Worm (Caenorhabditis elegans) whole organism, L3 larva: ENCODE measurements around the gene F09E5.7.

Experiments used
- R02D3.7 ChIP-seq: fragments of 150-350 bp; optimal IDR thresholded peaks from 2 replicates; lab custom pipeline; 2014; ENCODE audit warnings: missing biosample characterization, missing genetic modification characterization
- aly-2 ChIP-seq: fragments of 150-350 bp; optimal IDR thresholded peaks from 2 replicates; lab custom pipeline; 2014; ENCODE audit warnings: missing biosample characterization, missing genetic modification characterization
- ama-1 ChIP-seq: fragments of 150-350 bp; optimal IDR thresholded peaks from 2 replicates; lab custom pipeline; 2018
- ceh-16 ChIP-seq: sonication (generic microtip); optimal IDR thresholded peaks from 2 replicates; lab custom pipeline; 2017; ENCODE audit warnings: missing biosample characterization, missing genetic modification characterization
- ceh-28 ChIP-seq: fragments of 150-350 bp; optimal IDR thresholded peaks from 2 replicates; lab custom pipeline; 2014; ENCODE audit warnings: missing biosample characterization, missing genetic modification reagents, missing genetic modification characterization
- ceh-82 ChIP-seq: fragments of 150-350 bp; optimal IDR thresholded peaks from 2 replicates; lab custom pipeline; 2014; ENCODE audit warnings: missing biosample characterization, missing genetic modification characterization
- egl-27 ChIP-seq: sonication (generic microtip); optimal IDR thresholded peaks from 4 replicates; lab custom pipeline; 2017; ENCODE audit warnings: missing biosample characterization, missing genetic modification reagents, missing genetic modification characterization
- egl-5 ChIP-seq: fragments of 150-350 bp; optimal IDR thresholded peaks from 2 replicates; lab custom pipeline; 2017; ENCODE audit warnings: missing biosample characterization, missing genetic modification reagents, missing genetic modification characterization, inconsistent platforms
- elt-1 ChIP-seq: fragments of 150-350 bp; optimal IDR thresholded peaks from 2 replicates; lab custom pipeline; 2014; ENCODE audit warnings: missing biosample characterization, missing genetic modification characterization
- elt-2 ChIP-seq: sonication (generic microtip); optimal IDR thresholded peaks from 2 replicates; lab custom pipeline; 2016; ENCODE audit warnings: missing genetic modification reagents, mild to moderate bottlenecking, missing genetic modification characterization, missing compliant biosample characterization
- eor-1 ChIP-seq, 2 experiments: fragments of 150-350 bp; optimal IDR thresholded peaks; 2 replicates each; lab custom pipeline; 2014 to 2018; ENCODE audit warnings: missing biosample characterization in 2 of 2, missing genetic modification characterization in 2 of 2
- fkh-10 ChIP-seq: sonication (generic microtip); optimal IDR thresholded peaks from 2 replicates; lab custom pipeline; 2017; ENCODE audit warnings: missing biosample characterization, missing genetic modification reagents, missing genetic modification characterization
- fos-1 ChIP-seq: fragments of 150-350 bp; optimal IDR thresholded peaks from 2 replicates; lab custom pipeline; 2014; ENCODE audit warnings: missing biosample characterization, missing genetic modification characterization
- hmg-11 ChIP-seq: sonication (generic microtip); optimal IDR thresholded peaks from 2 replicates; lab custom pipeline; 2016; ENCODE audit warnings: missing genetic modification characterization, missing compliant biosample characterization
- jun-1 ChIP-seq: fragments of 150-350 bp; optimal IDR thresholded peaks from 2 replicates; lab custom pipeline; 2014; ENCODE audit warnings: missing biosample characterization, missing genetic modification reagents, missing genetic modification characterization
- lin-15B ChIP-seq: fragments of 150-350 bp; optimal IDR thresholded peaks from 2 replicates; lab custom pipeline; 2014; ENCODE audit warnings: missing biosample characterization, missing genetic modification characterization
- lin-39 ChIP-seq: fragments of 150-350 bp; optimal IDR thresholded peaks from 2 replicates; lab custom pipeline; 2018; ENCODE audit warnings: missing biosample characterization, missing genetic modification reagents, missing genetic modification characterization
- lsy-12 ChIP-seq: sonication (generic microtip); optimal IDR thresholded peaks from 2 replicates; lab custom pipeline; 2016; ENCODE audit warnings: mild to moderate bottlenecking, missing genetic modification characterization, missing compliant biosample characterization
- mdl-1 ChIP-seq: fragments of 150-350 bp; optimal IDR thresholded peaks from 2 replicates; lab custom pipeline; 2014; ENCODE audit warnings: missing biosample characterization, missing genetic modification characterization
- mml-1 ChIP-seq: fragments of 150-350 bp; sonication (generic microtip); optimal IDR thresholded peaks from 3 replicates; lab custom pipeline; 2014; ENCODE audit warnings: missing biosample characterization, missing genetic modification characterization
- nfya-1 ChIP-seq: sonication (generic microtip); optimal IDR thresholded peaks from 2 replicates; lab custom pipeline; 2017; ENCODE audit warnings: missing genetic modification characterization, mild to moderate bottlenecking, missing compliant biosample characterization, antibody characterized with exemption, moderate library complexity; ENCODE audit not compliant: insufficient read depth
- nhr-11 ChIP-seq: fragments of 150-350 bp; optimal IDR thresholded peaks from 2 replicates; lab custom pipeline; 2014; ENCODE audit warnings: missing biosample characterization, missing genetic modification characterization
- nhr-23 ChIP-seq: fragments of 150-350 bp; optimal IDR thresholded peaks from 2 replicates; lab custom pipeline; 2014; ENCODE audit warnings: missing biosample characterization, missing genetic modification reagents, missing genetic modification characterization
- nhr-25 ChIP-seq: sonication (generic microtip); optimal IDR thresholded peaks from 2 replicates; lab custom pipeline; 2017; ENCODE audit warnings: missing biosample characterization, missing genetic modification characterization
- nhr-28 ChIP-seq: fragments of 150-350 bp; optimal IDR thresholded peaks from 2 replicates; lab custom pipeline; 2014; ENCODE audit warnings: missing biosample characterization, missing genetic modification characterization
- nhr-43 ChIP-seq: sonication (generic microtip); optimal IDR thresholded peaks from 2 replicates; lab custom pipeline; 2016; ENCODE audit warnings: mild to moderate bottlenecking, missing genetic modification characterization, missing compliant biosample characterization; ENCODE audit not compliant: poor library complexity, severe bottlenecking
- nhr-76 ChIP-seq: fragments of 150-350 bp; sonication (generic microtip); optimal IDR thresholded peaks from 5 replicates; lab custom pipeline; 2014; ENCODE audit warnings: missing biosample characterization, missing genetic modification characterization
- nhr-77 ChIP-seq: fragments of 150-350 bp; optimal IDR thresholded peaks from 2 replicates; lab custom pipeline; 2014; ENCODE audit warnings: missing biosample characterization, missing genetic modification characterization
- pha-4 ChIP-seq: fragments of 150-350 bp; optimal IDR thresholded peaks from 2 replicates; lab custom pipeline; 2014; ENCODE audit warnings: missing biosample characterization, missing genetic modification reagents, missing genetic modification characterization
- pqm-1 ChIP-seq: fragments of 150-350 bp; optimal IDR thresholded peaks from 2 replicates; lab custom pipeline; 2017; ENCODE audit warnings: missing biosample characterization, missing genetic modification characterization, inconsistent platforms
- sea-2 ChIP-seq: fragments of 150-350 bp; sonication (generic microtip); optimal IDR thresholded peaks from 4 replicates; lab custom pipeline; 2014; ENCODE audit warnings: missing biosample characterization, missing genetic modification reagents, missing genetic modification characterization
- skn-1 ChIP-seq: fragments of 150-350 bp; optimal IDR thresholded peaks from 2 replicates; lab custom pipeline; 2014; ENCODE audit warnings: missing biosample characterization, missing genetic modification characterization
- snpc-4 ChIP-seq: fragments of 150-350 bp; optimal IDR thresholded peaks from 2 replicates; lab custom pipeline; 2014; ENCODE audit warnings: missing biosample characterization, missing genetic modification characterization
- tbx-2 ChIP-seq: sonication (generic microtip); optimal IDR thresholded peaks from 2 replicates; lab custom pipeline; 2016; ENCODE audit warnings: mild to moderate bottlenecking, missing genetic modification characterization, missing compliant biosample characterization
- unc-39 ChIP-seq: sonication (generic microtip); optimal IDR thresholded peaks from 4 replicates; lab custom pipeline; 2017; ENCODE audit warnings: missing biosample characterization, missing genetic modification characterization
- zag-1 ChIP-seq: fragments of 150-350 bp; optimal IDR thresholded peaks from 2 replicates; lab custom pipeline; 2014; ENCODE audit warnings: missing biosample characterization, missing genetic modification characterization
- ztf-11 ChIP-seq: fragments of 150-350 bp; optimal IDR thresholded peaks from 2 replicates; lab custom pipeline; 2014; ENCODE audit warnings: missing biosample characterization, missing genetic modification characterization
- ztf-4 ChIP-seq: fragments of 150-350 bp; optimal IDR thresholded peaks from 2 replicates; lab custom pipeline; 2014; ENCODE audit warnings: missing biosample characterization, missing genetic modification characterization

Gene F09E5.7

ce11 chrII:5340672-5341568, 11.0 kb upstream of the F09E5.7 start:
- no peak for TF ChIP-seq mml-1 (tag; lab: Kevin White, UChicago)
- no peak for TF ChIP-seq lin-15B
- TF ChIP-seq jun-1 (tag; lab: Kevin White, UChicago): peak; percentile 27
- no peak for TF ChIP-seq nhr-23 (tag; lab: Kevin White, UChicago)
- TF ChIP-seq snpc-4: no peak
- TF ChIP-seq unc-39 (tag; lab: Kevin White, UChicago): no peak
- peak; percentile 23 for TF ChIP-seq pha-4
- TF ChIP-seq ceh-28 (tag; lab: Kevin White, UChicago): peak; percentile 8
- no peak for TF ChIP-seq ztf-4
- TF ChIP-seq ceh-16 (tag; lab: Kevin White, UChicago): no peak
- no peak for TF ChIP-seq eor-1 (tag; optimal IDR thresholded peaks at IDR 0.05; lab: Kevin White, UChicago)
- peak; percentile 40 for TF ChIP-seq lsy-12
- no peak for TF ChIP-seq pqm-1 (tag; lab: Kevin White, UChicago)
- TF ChIP-seq mdl-1 (tag; lab: Kevin White, UChicago): no peak
- no peak for TF ChIP-seq elt-1 (tag; lab: Kevin White, UChicago)
- TF ChIP-seq fkh-10 (GFP tag; lab: Kevin White, UChicago): no peak
- TF ChIP-seq fos-1 (tag; lab: Kevin White, UChicago): peak; percentile 12
- TF ChIP-seq egl-27: no peak

DNA sequence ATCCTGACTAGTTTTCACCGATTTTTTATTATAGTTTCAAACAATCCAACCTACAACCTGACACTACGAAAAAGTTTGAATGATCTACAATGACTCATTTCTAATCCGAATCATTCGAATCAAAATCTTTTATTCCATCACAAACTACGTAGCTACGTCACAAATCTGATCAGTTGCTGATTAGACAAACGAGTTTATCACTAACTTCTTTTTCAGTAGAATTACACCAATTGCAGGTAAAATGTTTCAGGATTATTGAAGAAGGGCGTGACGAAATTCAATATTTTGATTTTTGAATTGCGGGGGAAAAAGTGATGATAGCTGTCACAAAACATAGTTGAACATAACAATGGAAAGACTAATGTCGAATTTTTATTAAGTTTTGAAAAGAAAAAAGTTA, 10.3 kb upstream of the F09E5.7 start:
- TF ChIP-seq elt-1 (tag; lab: Kevin White, UChicago): no peak
- TF ChIP-seq tbx-2 (tag; lab: Kevin White, UChicago): no peak
- TF ChIP-seq mdl-1 (tag; lab: Kevin White, UChicago): no peak
- no peak for TF ChIP-seq eor-1 (tag; optimal IDR thresholded peaks at IDR 0.05; lab: Kevin White, UChicago)
- TF ChIP-seq nhr-77 (tag; lab: Kevin White, UChicago): no peak
- no peak for TF ChIP-seq nhr-76 (tag; lab: Kevin White, UChicago)
- no peak for TF ChIP-seq ztf-11 (tag; lab: Kevin White, UChicago)

ce11 chrII:5342412-5342811, 9.5 kb upstream of the F09E5.7 start:
- TF ChIP-seq sea-2 (GFP tag; lab: Kevin White, UChicago): no peak
- TF ChIP-seq nhr-25: no peak
- no peak for TF ChIP-seq ama-1 (lab: Kevin White, UChicago)
- no peak for TF ChIP-seq unc-39 (tag; lab: Kevin White, UChicago)
- TF ChIP-seq nhr-77 (tag; lab: Kevin White, UChicago): no peak
- TF ChIP-seq ztf-4: no peak
- no peak for TF ChIP-seq R02D3.7 (tag; lab: Kevin White, UChicago)
- no peak for TF ChIP-seq ceh-16 (tag; lab: Kevin White, UChicago)
- no peak for TF ChIP-seq aly-2 (tag; lab: Kevin White, UChicago)
- no peak for TF ChIP-seq ceh-82
- TF ChIP-seq pqm-1 (tag; lab: Kevin White, UChicago): no peak
- TF ChIP-seq skn-1: no peak
- no peak for TF ChIP-seq nhr-11
- no peak for TF ChIP-seq eor-1 (tag; optimal IDR thresholded peaks at IDR 0.05; lab: Kevin White, UChicago)

ce11 chrII:5344775-5345174, 7.1 kb upstream of the F09E5.7 start, which contains the start of gene F09E5.14:
Gene F09E5.14 (minus strand): TSS chrII:5344875.
- TF ChIP-seq nhr-43 (tag; lab: Kevin White, UChicago): no peak
- no peak for TF ChIP-seq tbx-2 (tag; lab: Kevin White, UChicago)
- no peak for TF ChIP-seq mml-1 (tag; lab: Kevin White, UChicago)
- TF ChIP-seq ceh-28 (tag; lab: Kevin White, UChicago): no peak
- no peak for TF ChIP-seq zag-1
- TF ChIP-seq fos-1 (tag; lab: Kevin White, UChicago): no peak
- TF ChIP-seq hmg-11 (tag; lab: Kevin White, UChicago): no peak
- TF ChIP-seq nhr-11: no peak
- no peak for TF ChIP-seq nhr-28 (tag; lab: Kevin White, UChicago)

DNA sequence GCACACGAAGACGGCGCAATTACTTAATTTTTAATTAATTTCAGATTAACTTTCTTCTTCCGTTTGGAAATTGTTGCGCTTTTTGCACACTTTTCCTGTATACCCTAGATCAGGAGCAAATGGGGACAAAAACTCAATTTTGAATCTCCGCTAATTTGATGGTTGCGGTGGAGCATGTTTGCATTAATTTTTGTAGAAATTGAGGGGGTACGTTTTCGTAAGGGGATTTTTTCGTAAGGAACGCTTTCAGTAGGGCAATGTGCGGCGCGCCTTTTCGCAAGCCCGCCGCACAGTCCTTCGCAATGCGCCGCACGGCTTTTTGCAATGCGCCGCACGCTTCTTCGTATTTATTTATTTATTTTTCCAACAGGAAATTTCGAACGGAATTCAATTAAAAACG, 5.5 kb upstream of the F09E5.7 start:
- TF ChIP-seq nhr-25: peak; percentile 57
- TF ChIP-seq R02D3.7 (tag; lab: Kevin White, UChicago): peak; percentile 61
- peak; percentile 19 for TF ChIP-seq ceh-82
- TF ChIP-seq lin-15B: peak; percentile 47
- peak; percentile 74 for TF ChIP-seq nfya-1 (tag; lab: Kevin White, UChicago)
- TF ChIP-seq egl-5 (tag; lab: Kevin White, UChicago): peak; percentile 11
- TF ChIP-seq jun-1 (tag; lab: Kevin White, UChicago): peak; percentile 31
- peak; percentile 52 for TF ChIP-seq lin-39 (tag; lab: Kevin White, UChicago)
- peak; percentile 74 for TF ChIP-seq nhr-23 (tag; lab: Kevin White, UChicago)
- peak; percentile 72 for TF ChIP-seq pha-4
- peak; percentile 62 for TF ChIP-seq elt-2 (tag; lab: Kevin White, UChicago)
- TF ChIP-seq ceh-28 (tag; lab: Kevin White, UChicago): peak; percentile 42
- peak; percentile 43 for TF ChIP-seq nhr-43 (tag; lab: Kevin White, UChicago)
- TF ChIP-seq, all 47 proteins: peak for 13; not testable (repeated sequence) for 34
